Fruit fly (Drosophila melanogaster) whole organism, embryonic: Measurements from ENCODE around the gene CG10208.

Experiments
- CG12071 ChIP-seq: fragments of 200-800 bp; sonication (Bioruptor generic); optimal IDR thresholded peaks from 3 replicates; lab custom pipeline; 2018; ENCODE audit warnings: missing biosample characterization, mild to moderate bottlenecking, missing genetic modification characterization
- CG12299 ChIP-seq: fragments of 200-800 bp; sonication (Bioruptor generic); optimal IDR thresholded peaks from 2 replicates; lab custom pipeline; 2018; ENCODE audit warnings: missing biosample characterization, mild to moderate bottlenecking, missing genetic modification characterization
- CG12769 ChIP-seq: fragments of 200-800 bp; sonication (Bioruptor generic); optimal IDR thresholded peaks from 2 replicates; lab custom pipeline; 2019; ENCODE audit warnings: missing biosample characterization, mild to moderate bottlenecking, missing genetic modification characterization, moderate library complexity
- CG15073 ChIP-seq: fragments of 200-800 bp; sonication (Bioruptor generic); optimal IDR thresholded peaks from 2 replicates; lab custom pipeline; 2016; ENCODE audit warnings: missing biosample characterization, missing genetic modification characterization
- CG15479 ChIP-seq: fragments of 200-800 bp; sonication (Bioruptor generic); optimal IDR thresholded peaks from 3 replicates; lab custom pipeline; 2019; ENCODE audit warnings: missing biosample characterization, mild to moderate bottlenecking, missing genetic modification characterization, moderate library complexity
- CG17359 ChIP-seq: fragments of 200-800 bp; sonication (Bioruptor generic); optimal IDR thresholded peaks from 3 replicates; lab custom pipeline; 2018; ENCODE audit warnings: missing biosample characterization, mild to moderate bottlenecking, missing genetic modification characterization, moderate library complexity
- CG18599 ChIP-seq: fragments of 200-800 bp; sonication (Bioruptor generic); optimal IDR thresholded peaks from 3 replicates; lab custom pipeline; 2017; ENCODE audit warnings: missing biosample characterization, missing genetic modification characterization, mild to moderate bottlenecking, moderate library complexity, missing genetic modification reagents
- CG2120 ChIP-seq: fragments of 200-800 bp; sonication (Bioruptor generic); optimal IDR thresholded peaks from 3 replicates; lab custom pipeline; 2016; ENCODE audit warnings: missing biosample characterization, missing genetic modification characterization
- CG4282 ChIP-seq: fragments of 200-800 bp; sonication (Bioruptor generic); optimal IDR thresholded peaks from 2 replicates; lab custom pipeline; 2016; ENCODE audit warnings: missing biosample characterization, missing genetic modification characterization
- CG4854 ChIP-seq: fragments of 200-800 bp; sonication (Bioruptor generic); optimal IDR thresholded peaks from 2 replicates; lab custom pipeline; 2016; ENCODE audit warnings: missing biosample characterization, missing genetic modification characterization, inconsistent platforms
- CG6272 ChIP-seq: fragments of 200-800 bp; sonication (Bioruptor generic); IDR thresholded peaks from 2 replicates; pipeline ENCODE4 v1.3.6; 2022; ENCODE audit warnings: missing biosample characterization, missing genetic modification characterization
- CG6791 ChIP-seq: fragments of 200-800 bp; sonication (Bioruptor generic); IDR thresholded peaks from 3 replicates; pipeline ENCODE4 v1.3.6; 2022; ENCODE audit warnings: missing biosample characterization, missing genetic modification characterization; ENCODE audit not compliant: partially characterized antibody
- CG8944 ChIP-seq: fragments of 200-800 bp; sonication (Bioruptor generic); optimal IDR thresholded peaks from 3 replicates; lab custom pipeline; 2016; ENCODE audit warnings: missing biosample characterization, missing genetic modification characterization
- CoRest ChIP-seq: fragments of 200-800 bp; sonication (Bioruptor generic); optimal IDR thresholded peaks from 3 replicates; lab custom pipeline; 2018; ENCODE audit warnings: missing biosample characterization, mild to moderate bottlenecking, missing genetic modification characterization, moderate library complexity
- Dek ChIP-seq: fragments of 200-800 bp; sonication (Bioruptor generic); optimal IDR thresholded peaks from 3 replicates; lab custom pipeline; 2019; ENCODE audit warnings: missing biosample characterization, mild to moderate bottlenecking, missing genetic modification characterization, moderate library complexity
- Fer3 ChIP-seq: fragments of 200-800 bp; sonication (Bioruptor generic); optimal IDR thresholded peaks from 2 replicates; lab custom pipeline; 2018; ENCODE audit warnings: missing biosample characterization, mild to moderate bottlenecking, missing genetic modification characterization, moderate library complexity
- Gsc ChIP-seq: fragments of 200-800 bp; sonication (Bioruptor generic); IDR thresholded peaks from 2 replicates; pipeline ENCODE4 v1.3.6; 2022; ENCODE audit warnings: missing biosample characterization, missing genetic modification characterization
- Med ChIP-seq: fragments of 200-800 bp; sonication (Bioruptor generic); peaks from one replicate; lab custom pipeline; 2016; ENCODE audit warnings: missing biosample characterization, missing genetic modification characterization, mild to moderate bottlenecking, inconsistent platforms, moderate library complexity
- Meics ChIP-seq: fragments of 200-800 bp; sonication (Bioruptor generic); optimal IDR thresholded peaks from 2 replicates; lab custom pipeline; 2017; ENCODE audit warnings: missing biosample characterization, mild to moderate bottlenecking, missing genetic modification characterization
- PHDP ChIP-seq: fragments of 200-800 bp; sonication (Bioruptor generic); optimal IDR thresholded peaks from 3 replicates; lab custom pipeline; 2018; ENCODE audit warnings: missing biosample characterization, mild to moderate bottlenecking, missing genetic modification characterization, moderate library complexity
- Pdp1 ChIP-seq, 2 experiments: fragments of 200-800 bp; sonication (Bioruptor generic); optimal IDR thresholded peaks; 3 replicates each; lab custom pipeline; 2016; ENCODE audit warnings: missing biosample characterization in 2 of 2, missing genetic modification characterization in 2 of 2, mild to moderate bottlenecking in 1 of 2, moderate library complexity in 1 of 2
- Poxn ChIP-seq: fragments of 200-800 bp; sonication (Bioruptor generic); IDR thresholded peaks from 2 replicates; pipeline ENCODE4 v1.3.6; 2022; ENCODE audit warnings: missing biosample characterization, missing genetic modification characterization
- Rx ChIP-seq: fragments of 200-800 bp; sonication (Bioruptor generic); IDR thresholded peaks from 2 replicates; pipeline ENCODE4 v1.3.6; 2022; ENCODE audit warnings: missing biosample characterization, missing genetic modification characterization
- Trl ChIP-seq, 3 experiments: fragments of >200 bp in 2 of 3; fragments of 200-800 bp in 1 of 3; sonication (Bioruptor generic) in 1 of 3; optimal IDR thresholded peaks; 2 replicates in 1 of 3; 3 replicates in 2 of 3; lab custom pipeline; 2016 to 2017; ENCODE audit warnings: missing biosample characterization in 1 of 3, missing genetic modification characterization in 1 of 3
- Vsx1 ChIP-seq: fragments of 200-800 bp; sonication (Bioruptor generic); optimal IDR thresholded peaks from 2 replicates; lab custom pipeline; 2017; ENCODE audit warnings: missing biosample characterization, mild to moderate bottlenecking, missing genetic modification characterization, missing genetic modification reagents
- Xrp1 ChIP-seq: fragments of 200-800 bp; sonication (Bioruptor generic); IDR thresholded peaks from 2 replicates; pipeline ENCODE4 v1.3.6; 2022; ENCODE audit warnings: missing biosample characterization, missing genetic modification characterization
- YL-1 ChIP-seq: fragments of 200-800 bp; sonication (Bioruptor generic); optimal IDR thresholded peaks from 3 replicates; lab custom pipeline; 2017; ENCODE audit warnings: missing biosample characterization, mild to moderate bottlenecking, missing genetic modification characterization
- cad ChIP-seq: fragments of >200 bp; optimal IDR thresholded peaks from 2 replicates; lab custom pipeline; 2017; ENCODE audit warnings: missing biosample characterization, missing genetic modification characterization
- chn ChIP-seq: fragments of 200-800 bp; sonication (Bioruptor generic); optimal IDR thresholded peaks from 2 replicates; lab custom pipeline; 2016; ENCODE audit warnings: missing biosample characterization, missing genetic modification characterization
- ci ChIP-seq: fragments of 200-800 bp; sonication (Bioruptor generic); IDR thresholded peaks from 3 replicates; pipeline ENCODE4 v1.3.6; 2022; ENCODE audit warnings: missing biosample characterization, missing genetic modification characterization
- crp ChIP-seq, 2 experiments: fragments of 200-800 bp; sonication (Bioruptor generic); optimal IDR thresholded peaks; 2 replicates in 1 of 2; 3 replicates in 1 of 2; lab custom pipeline; 2017; ENCODE audit warnings: missing biosample characterization in 2 of 2, missing genetic modification characterization in 2 of 2, mild to moderate bottlenecking in 1 of 2, moderate library complexity in 1 of 2
- esg ChIP-seq: fragments of 200-800 bp; sonication (Bioruptor generic); conservative IDR thresholded peaks from 2 replicates; pipeline ENCODE4 v1.3.6; 2022; ENCODE audit warnings: missing biosample characterization, missing genetic modification characterization
- ham ChIP-seq: fragments of 200-800 bp; sonication (Bioruptor generic); IDR thresholded peaks from 2 replicates; pipeline ENCODE4 v1.3.6; 2022; ENCODE audit warnings: missing biosample characterization, missing genetic modification characterization
- her ChIP-seq: fragments of 200-800 bp; sonication (Bioruptor generic); optimal IDR thresholded peaks from 2 replicates; lab custom pipeline; 2016; ENCODE audit warnings: missing biosample characterization, missing genetic modification characterization
- jumu ChIP-seq: fragments of 200-800 bp; sonication (Bioruptor generic); optimal IDR thresholded peaks from 3 replicates; lab custom pipeline; 2016; ENCODE audit warnings: missing biosample characterization, missing genetic modification characterization
- mirr ChIP-seq: fragments of 200-800 bp; sonication (Bioruptor generic); optimal IDR thresholded peaks from 3 replicates; lab custom pipeline; 2018; ENCODE audit warnings: missing biosample characterization, mild to moderate bottlenecking, missing genetic modification characterization
- nerfin-2 ChIP-seq: fragments of 200-800 bp; sonication (Bioruptor generic); IDR thresholded peaks from 2 replicates; pipeline ENCODE4 v1.3.6; 2022; ENCODE audit warnings: missing biosample characterization, missing genetic modification characterization; ENCODE audit not compliant: partially characterized antibody
- nom ChIP-seq: fragments of 200-800 bp; sonication (Bioruptor generic); optimal IDR thresholded peaks from 2 replicates; lab custom pipeline; 2017; ENCODE audit warnings: missing biosample characterization, missing genetic modification characterization, mild to moderate bottlenecking, moderate library complexity, missing genetic modification reagents
- org-1 ChIP-seq: fragments of 200-800 bp; sonication (Bioruptor generic); optimal IDR thresholded peaks from 2 replicates; lab custom pipeline; 2017; ENCODE audit warnings: missing biosample characterization, missing genetic modification characterization
- pan ChIP-seq, 4 experiments: fragments of >200 bp in 3 of 4; fragments of 200-800 bp in 1 of 4; sonication (Bioruptor generic) in 1 of 4; optimal IDR thresholded peaks in 3 of 4; IDR thresholded peaks in 1 of 4; 2 replicates each; pipeline versions ENCODE4 v1.3.6 to Lab custom; 2017 to 2022; ENCODE audit warnings: missing biosample characterization in 2 of 4, missing genetic modification characterization in 2 of 4, mixed read lengths in 1 of 4
- rib ChIP-seq: fragments of 200-800 bp; sonication (Bioruptor generic); IDR thresholded peaks from 2 replicates; pipeline ENCODE4 v1.3.6; 2022; ENCODE audit warnings: missing biosample characterization, missing genetic modification characterization
- salm ChIP-seq: fragments of 200-800 bp; sonication (Bioruptor generic); optimal IDR thresholded peaks from 2 replicates; lab custom pipeline; 2018; ENCODE audit warnings: missing biosample characterization, mild to moderate bottlenecking, missing genetic modification characterization
- so ChIP-seq: fragments of 200-800 bp; sonication (Bioruptor generic); IDR thresholded peaks from 3 replicates; pipeline ENCODE4 v1.3.6; 2022; ENCODE audit warnings: missing biosample characterization, missing genetic modification characterization
- trem ChIP-seq: fragments of 200-800 bp; optimal IDR thresholded peaks from 3 replicates; lab custom pipeline; 2019; ENCODE audit warnings: missing biosample characterization, mild to moderate bottlenecking, missing genetic modification characterization, moderate library complexity
- trh ChIP-seq: fragments of 200-800 bp; sonication (Bioruptor generic); optimal IDR thresholded peaks from 2 replicates; lab custom pipeline; 2016; ENCODE audit warnings: missing biosample characterization, missing genetic modification characterization
- tup ChIP-seq: fragments of 200-800 bp; sonication (Bioruptor generic); optimal IDR thresholded peaks from 2 replicates; lab custom pipeline; 2016; ENCODE audit warnings: missing biosample characterization, mild to moderate bottlenecking, missing genetic modification characterization, moderate library complexity
- unpg ChIP-seq: fragments of 200-800 bp; sonication (Bioruptor generic); optimal IDR thresholded peaks from 3 replicates; lab custom pipeline; 2018; ENCODE audit warnings: missing biosample characterization, mild to moderate bottlenecking, missing genetic modification characterization, moderate library complexity
- usp ChIP-seq: fragments of >200 bp; optimal IDR thresholded peaks from 2 replicates; lab custom pipeline; 2017; ENCODE audit warnings: missing biosample characterization, missing genetic modification characterization
- wek ChIP-seq: fragments of 200-800 bp; sonication (Bioruptor generic); optimal IDR thresholded peaks from 3 replicates; lab custom pipeline; 2018; ENCODE audit warnings: missing biosample characterization, mild to moderate bottlenecking, missing genetic modification characterization, moderate library complexity
- wor ChIP-seq: fragments of 200-800 bp; sonication (Bioruptor generic); IDR thresholded peaks from 2 replicates; pipeline ENCODE4 v1.3.6; 2022; ENCODE audit warnings: missing biosample characterization, missing genetic modification characterization

Gene CG10208

DNA sequence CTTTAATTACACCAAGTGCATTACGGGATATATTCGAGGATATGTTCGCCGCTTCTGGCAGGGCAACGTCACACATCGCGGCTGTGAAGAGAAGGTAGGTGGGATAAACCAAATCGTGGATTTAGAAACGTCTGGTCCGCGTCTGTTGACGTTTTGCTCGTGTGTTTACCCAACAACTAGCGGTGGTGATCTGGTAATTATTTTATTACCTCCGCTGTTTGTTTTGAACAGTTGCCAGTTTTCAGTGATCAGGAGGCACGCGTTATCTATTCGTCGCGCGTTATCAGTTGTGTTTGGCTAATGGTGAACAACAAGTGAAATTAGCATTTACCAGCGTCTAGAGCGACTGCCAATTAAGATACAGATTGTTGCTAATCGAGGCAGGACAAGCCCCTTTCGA lies 44.9 kb downstream of the CG10208 start (continued):
- TF ChIP-seq salm (tag; lab: Kevin White, UChicago) (no peak), wor (GFP tag; lab: Robert Waterston, UW) (no peak), her (GFP tag; lab: Kevin White, UChicago) (peak; percentile 16), pan (optimal IDR thresholded peaks at IDR 0.05; lab: Kevin White, UChicago) (no peak), pan (GFP tag; optimal IDR thresholded peaks at IDR 0.05 in 1 of 2, IDR thresholded peaks at IDR 0.05 in 1 of 2) (no peak), wek (GFP tag; lab: Kevin White, UChicago) (peak; percentile 62), PHDP (tag; lab: Kevin White, UChicago) (peak; percentile 65), rib (GFP tag; lab: Robert Waterston, UW) (peak; percentile 68; the same call in 1 of the 2 replicates), CG4854 (GFP tag; lab: Kevin White, UChicago) (peak; percentile 19), org-1 (GFP tag; lab: Kevin White, UChicago) (peak; percentile 34), CG17359 (tag; lab: Kevin White, UChicago) (peak; percentile 8), YL-1 (GFP tag; lab: Kevin White, UChicago) (peak; percentile 23), Fer3 (tag; lab: Kevin White, UChicago) (peak; percentile 47), usp (GFP tag; lab: Kevin White, UChicago) (no peak), Vsx1 (peak; percentile 41), CG12769 (peak; percentile 66), Meics (GFP tag; lab: Kevin White, UChicago) (peak; percentile 62), CG8944 (GFP tag; lab: Kevin White, UChicago) (no peak), so (GFP tag; lab: Robert Waterston, UW) (peak; percentile 40; the same call in 1 of the 3 replicates), ham (GFP tag; lab: Robert Waterston, UW) (no peak), Pdp1 (GFP tag; optimal IDR thresholded peaks at IDR 0.05; lab: Kevin White, UChicago) (peak in 1 of 2 experiments; percentile 34), unpg (GFP tag; lab: Kevin White, UChicago) (peak; percentile 40), chn (GFP tag; lab: Kevin White, UChicago) (no peak), CG4282 (no peak), Poxn (GFP tag; lab: Robert Waterston, UW) (no peak), Dek (peak; percentile 19), tup (GFP tag; lab: Kevin White, UChicago) (peak; percentile 40), ci (peak; percentile 56; the same call in 1 of the 3 replicates), esg (GFP tag; lab: Robert Waterston, UW) (no peak), Med (GFP tag; lab: Kevin White, UChicago) (peak; percentile 87), crp (GFP tag; optimal IDR thresholded peaks at IDR 0.05; lab: Kevin White, UChicago) (no peak), CG18599 (GFP tag; lab: Kevin White, UChicago) (peak; percentile 86), mirr (GFP tag; lab: Kevin White, UChicago) (peak; percentile 89), CG2120 (peak; percentile 46), CG12299 (peak; percentile 15), cad (GFP tag; lab: Kevin White, UChicago) (no peak)

DNA sequence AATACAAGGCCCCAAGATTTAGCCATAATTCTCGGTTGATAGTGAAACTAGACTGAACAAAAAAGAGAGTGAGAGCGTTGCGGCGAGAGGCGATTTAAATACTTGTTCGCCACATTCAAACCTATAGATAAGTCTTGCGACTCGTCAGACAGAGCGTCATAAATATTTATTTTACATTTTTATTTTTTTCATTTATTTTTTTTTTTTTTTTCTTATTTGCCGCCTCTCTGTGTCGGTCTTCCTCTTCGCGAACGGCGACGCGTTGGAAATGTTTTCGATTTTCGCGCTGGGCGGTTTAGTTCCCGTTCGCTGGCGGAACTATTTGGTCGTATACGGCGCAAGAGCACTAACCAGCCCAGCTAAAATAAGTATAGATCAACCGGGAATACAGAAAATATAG lies 45.8 kb downstream of the CG10208 start:
- no peak for TF ChIP-seq Gsc (GFP tag; lab: Robert Waterston, UW)
- TF ChIP-seq Trl (optimal IDR thresholded peaks at IDR 0.05; lab: Kevin White, UChicago): peak in 1 of 2 experiments; percentile 31
- no peak for TF ChIP-seq Trl (GFP tag; optimal IDR thresholded peaks at IDR 0.05; lab: Kevin White, UChicago)
- no peak for TF ChIP-seq CG12071 (GFP tag; lab: Kevin White, UChicago)
- TF ChIP-seq CG15479 (GFP tag; lab: Kevin White, UChicago): no peak
- TF ChIP-seq trem (tag; lab: Kevin White, UChicago): no peak
- no peak for TF ChIP-seq Rx (GFP tag; lab: Robert Waterston, UW)
- TF ChIP-seq trh (GFP tag; lab: Kevin White, UChicago): no peak
- no peak for TF ChIP-seq CG15073 (GFP tag; lab: Kevin White, UChicago)
- no peak for TF ChIP-seq CG6272 (GFP tag; lab: Robert Waterston, UW)
- peak; percentile 88 for TF ChIP-seq nom
- TF ChIP-seq nerfin-2 (GFP tag; lab: Robert Waterston, UW): 0 out of 2 replicates have a peak, but pooled peaks have one; percentile 9
- TF ChIP-seq esg (GFP tag; lab: Robert Waterston, UW): no peak
- TF ChIP-seq CoRest (tag; lab: Kevin White, UChicago): no peak
- no peak for TF ChIP-seq CG6791 (GFP tag; lab: Robert Waterston, UW)
- no peak for TF ChIP-seq jumu (GFP tag; lab: Kevin White, UChicago)
- no peak for TF ChIP-seq CG4282
- no peak for TF ChIP-seq Xrp1 (GFP tag; lab: Robert Waterston, UW)
- TF ChIP-seq wek (GFP tag; lab: Kevin White, UChicago): no peak
